Fruit fly (Drosophila melanogaster): Measurements from ENCODE around the gene GAA1.

The GAA1 gene

dm6 chrX:5839737-5840136 lies 33.4 kb downstream of the GAA1 start (continued):
- no peak for TF ChIP-seq Dad (GFP tag; optimal IDR thresholded peaks at IDR 0.05)
- TF ChIP-seq CG10565 (GFP tag; optimal IDR thresholded peaks at IDR 0.05) = no peak

Data from whole organism, embryonic.